Worm (Caenorhabditis elegans): Measurements from ENCODE around the gene C01G10.6.

Gene C01G10.6

ce11 chrV:15065837-15066348 lies 21.6 kb upstream of the C01G10.6 start, which contains the start of gene otub-1:
TSS of gene otub-1 (plus strand) at chrV:15066298.
- no peak for TF ChIP-seq W03F9.2 (tag; optimal IDR thresholded peaks at IDR 0.05)
- no peak for TF ChIP-seq him-1 (tag; optimal IDR thresholded peaks at IDR 0.05)
- no peak for TF ChIP-seq dao-5 (tag; optimal IDR thresholded peaks at IDR 0.05)

DNA sequence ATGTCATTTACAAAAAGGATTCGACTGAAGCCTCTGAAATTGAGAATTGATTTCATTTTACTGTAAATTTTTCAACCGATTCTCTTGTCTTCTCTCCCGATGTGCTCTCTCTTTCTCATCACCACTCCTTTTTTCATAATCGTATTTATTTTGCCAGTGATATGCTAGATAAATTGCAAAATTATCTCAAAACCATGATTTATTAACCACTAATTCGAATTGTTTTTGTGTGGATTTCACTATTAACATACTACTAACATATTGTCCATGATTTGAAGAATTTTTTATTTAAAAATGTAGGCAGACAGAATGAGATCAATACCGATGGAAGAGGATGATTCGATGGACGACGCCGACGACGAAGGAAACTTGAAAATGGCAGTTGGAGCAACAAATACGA lies 20.3 kb upstream of the C01G10.6 start, which contains the start of gene C25D7.10:
Gene C25D7.10 (plus strand): TSS at position 301 of the 400 bp plus-strand sequence.
- TF ChIP-seq dao-5 (tag; optimal IDR thresholded peaks at IDR 0.05) (no peak), W03F9.2 (tag; optimal IDR thresholded peaks at IDR 0.05) (no peak), him-1 (tag; optimal IDR thresholded peaks at IDR 0.05) (no peak)

DNA sequence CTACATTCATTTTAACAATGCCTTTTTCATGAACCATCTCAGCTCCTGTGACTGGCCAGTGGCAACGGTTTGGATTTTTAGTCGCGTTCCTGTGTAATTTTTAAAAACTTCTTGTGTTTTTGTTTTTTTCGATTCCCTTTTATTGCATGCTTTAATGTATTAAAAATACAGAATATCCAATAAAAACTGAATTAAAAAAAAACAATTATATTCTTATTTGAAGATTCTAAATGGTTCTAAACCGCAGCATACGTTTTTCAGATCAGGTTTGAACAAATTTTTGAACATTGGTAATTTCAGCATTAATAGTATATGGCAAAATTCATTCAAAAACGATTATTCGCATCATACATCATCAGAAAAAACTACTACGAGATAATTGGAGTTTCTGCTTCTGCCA lies 19.1 kb upstream of the C01G10.6 start, which contains the start of gene dnj-3:
Gene dnj-3 (plus strand): TSS at position 301 of the 400 bp plus-strand sequence.
- TF ChIP-seq him-1 (tag; optimal IDR thresholded peaks at IDR 0.05), result no peak
- TF ChIP-seq dao-5 (tag; optimal IDR thresholded peaks at IDR 0.05), result no peak
- TF ChIP-seq W03F9.2 (tag; optimal IDR thresholded peaks at IDR 0.05), result no peak

DNA sequence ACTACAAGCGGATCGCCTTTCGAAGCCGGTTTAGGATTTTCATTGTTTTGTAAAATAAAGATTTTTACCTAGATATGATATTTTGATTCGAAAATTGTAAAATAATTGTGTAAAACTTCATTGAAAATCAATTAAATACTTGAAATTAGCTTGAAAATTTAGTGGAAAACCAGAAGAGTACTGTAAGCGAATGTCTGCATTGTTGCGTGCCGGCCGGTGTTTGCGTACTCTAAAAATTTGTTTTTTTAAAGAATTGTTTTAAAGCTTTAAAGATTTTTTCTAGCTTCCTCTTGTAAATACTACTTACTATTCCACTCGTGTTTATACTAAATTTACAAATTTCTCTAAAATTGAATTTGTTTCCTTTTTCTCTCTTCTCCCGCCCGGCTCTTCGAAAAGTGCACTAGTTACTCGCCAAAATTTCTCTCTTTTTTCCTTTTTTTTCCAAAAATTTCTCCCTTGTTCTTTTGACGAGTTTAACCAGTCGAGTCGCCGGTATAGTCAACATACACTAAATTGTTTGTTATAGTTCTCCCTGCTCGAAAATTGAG lies 17.9 kb upstream of the C01G10.6 start:
- TF ChIP-seq him-1 (tag; optimal IDR thresholded peaks at IDR 0.05) (no peak), dao-5 (tag; optimal IDR thresholded peaks at IDR 0.05) (no peak), W03F9.2 (tag; optimal IDR thresholded peaks at IDR 0.05) (no peak)

DNA sequence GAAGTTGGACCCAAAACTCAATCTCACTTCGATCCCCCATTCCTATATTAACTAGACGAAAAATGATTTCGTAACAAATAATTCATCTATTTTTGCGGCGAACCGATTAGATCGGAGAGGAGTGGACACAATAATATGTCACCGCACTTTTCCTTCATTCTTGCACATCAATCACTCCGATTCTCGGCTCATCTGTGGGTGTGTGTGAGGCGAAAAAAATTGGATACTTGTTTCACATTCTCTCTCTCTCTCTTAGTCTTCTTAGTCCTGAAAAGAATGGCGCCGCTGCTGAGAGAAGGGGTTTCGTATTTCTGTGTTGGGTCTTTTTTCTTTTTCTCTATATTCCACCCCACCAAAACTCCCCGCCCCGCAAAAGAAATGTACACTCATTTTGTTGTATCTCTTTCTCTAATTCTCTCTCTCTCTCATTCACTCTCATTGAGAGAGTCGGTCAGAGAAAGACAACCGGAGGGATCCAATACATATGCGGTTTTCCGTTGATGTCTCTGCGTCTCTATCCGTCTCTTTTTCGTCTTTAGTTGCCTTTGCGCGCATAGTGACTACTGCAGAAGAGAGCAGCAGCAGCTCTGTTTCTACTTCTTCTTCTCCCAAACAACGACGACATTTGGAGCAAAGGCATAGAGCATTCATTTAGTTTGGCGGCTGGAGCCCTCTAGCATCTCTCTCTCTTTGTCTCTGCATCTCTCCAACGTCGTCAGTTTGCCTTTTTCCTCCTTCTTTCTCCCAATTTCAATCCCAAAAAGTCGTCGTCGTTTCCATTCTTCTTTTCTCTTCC lies 16.2 kb upstream of the C01G10.6 start, which contains the start of gene unc-76:
Gene unc-76 (plus strand): TSS at position 746 of the 796 bp plus-strand sequence.
- TF ChIP-seq him-1 (tag; optimal IDR thresholded peaks at IDR 0.05), result peak; percentile 68
- no peak for TF ChIP-seq dao-5 (tag; optimal IDR thresholded peaks at IDR 0.05)

DNA sequence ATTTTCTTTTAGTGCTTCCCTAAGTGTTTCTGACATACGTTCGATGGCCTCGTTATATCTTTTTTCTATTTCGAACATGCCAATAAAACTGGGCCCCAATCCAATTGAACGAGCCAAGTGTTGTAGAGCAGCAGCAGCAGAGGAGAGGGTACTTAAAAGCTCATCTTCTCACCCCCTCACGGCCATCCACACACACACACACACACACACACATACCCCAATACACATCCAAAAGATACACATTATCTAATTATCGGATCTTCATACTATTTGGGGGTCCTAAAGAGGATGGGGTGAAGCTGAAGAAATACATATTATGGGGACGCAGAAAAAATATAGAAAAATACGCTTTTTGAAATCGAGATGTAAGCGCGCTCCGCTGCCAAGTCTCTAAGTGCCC lies 14.7 kb upstream of the C01G10.6 start:
- TF ChIP-seq W03F9.2 (tag; optimal IDR thresholded peaks at IDR 0.05) (no peak), dao-5 (tag; optimal IDR thresholded peaks at IDR 0.05) (no peak), him-1 (tag; optimal IDR thresholded peaks at IDR 0.05) (no peak)

DNA sequence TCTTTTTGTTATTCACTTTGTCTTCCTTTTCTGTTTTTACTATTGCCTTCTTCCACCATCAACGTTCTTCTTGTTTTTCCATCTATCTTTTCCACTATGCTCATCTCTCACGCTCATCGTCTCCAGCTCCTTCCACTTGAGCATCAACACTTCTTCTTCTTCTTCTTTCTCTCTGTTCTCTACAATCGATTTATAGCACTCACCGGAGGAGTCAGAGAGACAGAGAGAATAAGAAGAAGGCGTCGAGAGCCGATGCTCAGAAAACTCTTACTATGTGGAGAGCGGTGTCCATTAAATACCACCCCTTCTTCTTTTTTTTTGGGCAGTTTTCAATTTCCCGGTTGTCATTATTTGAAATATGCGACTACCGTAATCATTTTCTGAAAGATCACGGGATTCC lies 12.5 kb upstream of the C01G10.6 start:
- no peak for TF ChIP-seq dao-5 (tag; optimal IDR thresholded peaks at IDR 0.05)
- TF ChIP-seq him-1 (tag; optimal IDR thresholded peaks at IDR 0.05), result peak; percentile 3

- no peak for TF ChIP-seq W03F9.2 (tag; optimal IDR thresholded peaks at IDR 0.05)
- no peak for TF ChIP-seq him-1 (tag; optimal IDR thresholded peaks at IDR 0.05)
- TF ChIP-seq dao-5 (tag; optimal IDR thresholded peaks at IDR 0.05), result no peak
Observed at ce11 chrV:15078560-15078959, 8.9 kb upstream of the C01G10.6 start.

ce11 chrV:15082291-15082690 lies 5.2 kb upstream of the C01G10.6 start, which contains the start of the genes C01G10.10 and C01G10.9:
TSS of gene C01G10.10 (minus strand) at chrV:15082441.
TSS of gene C01G10.9 (plus strand) at chrV:15082530.
- peak; percentile 72 for TF ChIP-seq W03F9.2 (tag; optimal IDR thresholded peaks at IDR 0.05)
- TF ChIP-seq dao-5 (tag; optimal IDR thresholded peaks at IDR 0.05), result no peak
- peak; percentile 61 for TF ChIP-seq him-1 (tag; optimal IDR thresholded peaks at IDR 0.05)

DNA sequence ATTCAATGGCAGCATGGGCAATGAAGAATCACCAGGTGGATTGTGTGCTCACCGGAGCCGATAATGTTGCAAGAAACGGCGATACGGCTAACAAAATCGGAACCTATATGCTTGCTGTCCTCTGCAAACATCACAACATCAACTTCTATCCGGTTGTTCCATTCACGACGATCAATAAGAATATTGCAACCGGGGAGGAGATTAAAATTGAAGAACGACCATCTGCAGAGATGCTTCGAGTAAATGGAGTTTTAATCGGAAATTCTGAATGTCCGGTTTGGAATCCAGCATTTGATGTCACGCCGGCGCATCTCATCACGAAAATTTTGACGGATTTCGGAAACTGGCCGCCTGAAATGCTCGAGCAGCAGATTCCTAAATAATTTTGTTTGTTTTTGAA lies 3.8 kb upstream of the C01G10.6 start:
- no peak for TF ChIP-seq W03F9.2 (tag; optimal IDR thresholded peaks at IDR 0.05)
- no peak for TF ChIP-seq him-1 (tag; optimal IDR thresholded peaks at IDR 0.05)
- TF ChIP-seq dao-5 (tag; optimal IDR thresholded peaks at IDR 0.05), result no peak

ce11 chrV:15085335-15085800 lies 2.1 kb upstream of the C01G10.6 start, which contains the start of the genes ahsa-1 and C01G10.7:
TSS of gene ahsa-1 (minus strand) at chrV:15085385.
TSS of gene C01G10.7 (plus strand) at chrV:15085747.
- peak; percentile 96 for TF ChIP-seq W03F9.2 (tag; optimal IDR thresholded peaks at IDR 0.05)
- no peak for TF ChIP-seq dao-5 (tag; optimal IDR thresholded peaks at IDR 0.05)
- TF ChIP-seq him-1 (tag; optimal IDR thresholded peaks at IDR 0.05), result peak; percentile 88

- no peak for TF ChIP-seq W03F9.2 (tag; optimal IDR thresholded peaks at IDR 0.05)
- no peak for TF ChIP-seq dao-5 (tag; optimal IDR thresholded peaks at IDR 0.05)
- TF ChIP-seq him-1 (tag; optimal IDR thresholded peaks at IDR 0.05), result no peak
Observed at ce11 chrV:15088613-15089012, 1.2 kb downstream of the C01G10.6 start, which contains the start of gene C01G10.18. TSS of gene C01G10.18 (minus strand) at chrV:15088713.

DNA sequence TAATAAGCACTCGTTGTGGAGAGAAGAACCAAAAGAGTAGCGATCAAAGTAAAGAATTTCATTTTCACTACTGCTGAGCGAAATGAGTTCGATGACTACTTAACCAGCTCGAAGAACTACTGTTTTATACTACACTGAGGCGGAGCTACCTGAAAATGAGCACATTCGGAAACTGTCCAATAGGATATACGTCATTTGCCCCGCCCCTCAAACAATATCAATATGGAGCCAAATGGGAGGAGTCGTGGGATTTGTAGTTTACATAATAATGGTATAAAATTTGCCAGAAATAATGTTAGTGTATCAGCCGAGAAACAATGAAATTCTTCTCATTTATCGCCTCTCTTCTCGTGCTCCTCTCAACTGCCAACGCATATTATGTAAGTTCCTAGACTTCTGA lies 2.0 kb downstream of the C01G10.6 start, which contains the start of the genes C01G10.5 and C01G10.4:
Gene C01G10.5 (minus strand): TSS at position 101 of the 400 bp plus-strand sequence.
Gene C01G10.4 (plus strand): TSS at position 303 of the 400 bp plus-strand sequence.
- TF ChIP-seq dao-5 (tag; optimal IDR thresholded peaks at IDR 0.05), result no peak
- no peak for TF ChIP-seq him-1 (tag; optimal IDR thresholded peaks at IDR 0.05)
- no peak for TF ChIP-seq W03F9.2 (tag; optimal IDR thresholded peaks at IDR 0.05)
